Worm (Caenorhabditis elegans): ENCODE data around the gene sbp-1.

Gene sbp-1

DNA sequence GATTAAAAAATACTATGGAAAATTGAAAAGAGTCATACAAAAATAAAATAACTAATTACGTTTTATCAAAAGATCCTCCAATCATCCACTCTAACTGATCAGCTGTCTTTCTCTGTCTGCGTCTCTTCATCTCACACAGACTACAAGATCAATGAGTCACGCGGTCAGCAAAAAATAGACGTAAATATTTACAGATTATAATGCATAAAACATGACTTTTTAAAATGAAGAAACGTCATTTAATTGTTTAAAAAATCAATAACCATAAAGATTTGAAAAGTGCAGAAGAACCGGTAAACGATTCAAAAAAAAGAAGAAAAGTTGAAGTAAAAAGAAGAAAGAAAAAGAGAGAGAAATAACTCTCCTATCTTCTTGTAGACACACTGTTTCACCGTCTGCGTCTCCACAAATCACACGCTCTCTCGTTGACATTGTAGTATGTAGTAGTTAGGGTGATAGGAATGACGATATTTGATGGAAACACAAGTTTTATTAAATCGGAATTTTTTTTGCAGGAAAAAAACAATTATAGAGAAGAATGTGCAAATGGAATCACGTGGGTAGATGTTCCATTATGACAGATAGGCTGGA lies 2.5 kb upstream of the sbp-1 start:
- TF ChIP-seq W03F9.2 (tag; optimal IDR thresholded peaks at IDR 0.05) (peak; percentile 43), dao-5 (tag; optimal IDR thresholded peaks at IDR 0.05) (no peak)

DNA sequence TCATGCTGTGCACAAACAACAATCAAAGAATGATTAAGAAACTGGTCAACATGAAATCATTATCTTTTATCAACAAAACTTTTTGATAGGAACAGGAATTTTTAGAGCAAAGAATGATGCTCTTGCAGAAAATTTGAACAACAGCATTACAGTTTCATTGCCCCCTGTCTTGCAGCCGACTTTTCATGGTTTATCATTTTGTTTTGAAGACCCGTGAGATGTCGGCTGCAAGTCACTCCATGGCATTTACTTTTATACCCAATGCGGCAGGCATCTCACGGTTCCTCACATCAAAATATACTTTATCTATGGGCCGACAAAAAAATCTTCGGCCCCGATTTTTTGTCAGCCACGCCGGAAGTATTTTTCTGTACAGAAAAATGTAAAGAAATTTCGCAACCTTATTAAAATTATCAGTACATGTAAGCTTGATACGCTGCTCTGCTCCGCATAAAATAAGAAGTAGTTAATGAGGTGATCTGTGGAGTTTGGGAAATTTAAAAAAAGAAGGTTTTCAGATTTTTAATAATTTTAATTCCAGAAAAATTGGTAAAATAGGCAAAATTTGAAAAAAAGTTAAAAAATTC lies 1.1 kb upstream of the sbp-1 start:
- TF ChIP-seq him-1 (tag; optimal IDR thresholded peaks at IDR 0.05), result no peak
- TF ChIP-seq W03F9.2 (tag; optimal IDR thresholded peaks at IDR 0.05), result no peak
- no peak for TF ChIP-seq dao-5 (tag; optimal IDR thresholded peaks at IDR 0.05)

DNA sequence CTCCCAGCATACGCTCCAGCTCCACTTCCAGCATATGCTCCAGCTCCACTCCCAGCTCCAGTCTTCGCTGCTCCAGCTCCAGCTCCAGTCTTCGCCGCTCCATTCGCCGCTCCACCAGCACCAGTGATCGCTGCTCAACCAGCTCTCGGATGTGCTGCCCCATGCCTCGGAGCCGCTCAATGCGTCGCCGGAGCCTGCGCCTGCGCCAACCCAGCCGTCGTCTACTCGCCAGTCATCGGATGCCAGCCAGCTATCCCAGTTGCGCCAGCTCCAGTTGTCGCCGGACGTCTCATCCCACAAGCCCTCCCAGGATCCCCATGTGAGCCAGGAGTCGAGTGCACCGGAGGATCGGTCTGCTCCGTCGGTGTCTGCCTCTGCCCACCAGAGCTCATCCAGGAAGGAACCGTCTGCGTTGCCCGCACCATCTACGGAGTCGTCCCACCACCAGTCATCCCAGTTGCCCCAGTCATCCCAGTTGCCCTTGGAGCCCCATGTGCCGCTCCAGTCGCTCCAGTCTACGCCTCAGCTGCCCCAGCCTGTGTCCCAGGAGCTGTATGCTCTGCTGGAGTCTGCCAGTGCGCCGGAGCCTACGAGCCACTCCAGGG lies 14.7 kb downstream of the sbp-1 start:
- TF ChIP-seq him-1 (tag; optimal IDR thresholded peaks at IDR 0.05) (no peak), W03F9.2 (tag; optimal IDR thresholded peaks at IDR 0.05) (no peak), dao-5 (tag; optimal IDR thresholded peaks at IDR 0.05) (no peak)

DNA sequence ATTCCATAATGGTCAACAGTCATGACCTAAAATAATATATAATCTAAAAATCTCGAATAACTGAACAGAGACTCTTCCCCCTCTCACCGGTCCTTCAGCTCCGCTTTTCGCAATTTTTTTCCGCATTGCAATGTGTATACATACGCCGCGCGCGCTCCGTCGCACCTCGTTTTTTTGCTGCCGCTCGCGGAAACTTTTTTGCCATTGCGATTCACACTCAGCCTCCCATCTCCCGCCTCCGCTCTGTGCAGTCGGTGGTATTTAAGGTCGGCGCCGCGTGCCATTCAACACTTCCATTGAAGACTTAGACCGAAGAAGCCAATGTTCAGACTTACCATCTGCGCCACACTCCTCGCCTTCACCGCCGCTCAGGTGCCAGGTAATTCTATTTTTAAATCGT lies 15.5 kb downstream of the sbp-1 start, which contains the start of gene idpc-1:
TSS of gene idpc-1 (plus strand) at position 301 of the 400 bp plus-strand sequence.
- TF ChIP-seq W03F9.2 (tag; optimal IDR thresholded peaks at IDR 0.05), result no peak
- no peak for TF ChIP-seq dao-5 (tag; optimal IDR thresholded peaks at IDR 0.05)
- no peak for TF ChIP-seq him-1 (tag; optimal IDR thresholded peaks at IDR 0.05)

DNA sequence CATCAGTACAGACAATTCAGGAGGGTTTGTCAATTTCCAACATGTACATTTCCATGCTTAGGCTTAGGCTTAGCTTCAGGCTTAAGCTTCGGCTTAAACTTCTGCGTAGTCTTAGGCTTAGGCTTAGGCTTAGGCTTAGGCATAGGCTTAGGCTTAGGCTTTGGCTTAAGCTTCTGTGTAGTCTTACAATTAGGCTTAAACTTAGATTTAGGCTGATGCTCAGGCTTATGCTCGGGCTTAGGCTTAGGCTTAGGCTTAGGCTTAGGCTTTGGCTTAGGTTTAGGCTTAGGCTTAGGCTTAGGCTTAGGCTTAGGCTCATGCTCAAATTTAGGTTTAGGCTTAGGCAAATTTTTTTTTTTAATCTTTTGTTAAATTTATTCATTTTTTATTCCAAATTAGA lies 17.6 kb downstream of the sbp-1 start:
- no peak for TF ChIP-seq W03F9.2 (tag; optimal IDR thresholded peaks at IDR 0.05)
- no peak for TF ChIP-seq him-1 (tag; optimal IDR thresholded peaks at IDR 0.05)
- no peak for TF ChIP-seq dao-5 (tag; optimal IDR thresholded peaks at IDR 0.05)

DNA sequence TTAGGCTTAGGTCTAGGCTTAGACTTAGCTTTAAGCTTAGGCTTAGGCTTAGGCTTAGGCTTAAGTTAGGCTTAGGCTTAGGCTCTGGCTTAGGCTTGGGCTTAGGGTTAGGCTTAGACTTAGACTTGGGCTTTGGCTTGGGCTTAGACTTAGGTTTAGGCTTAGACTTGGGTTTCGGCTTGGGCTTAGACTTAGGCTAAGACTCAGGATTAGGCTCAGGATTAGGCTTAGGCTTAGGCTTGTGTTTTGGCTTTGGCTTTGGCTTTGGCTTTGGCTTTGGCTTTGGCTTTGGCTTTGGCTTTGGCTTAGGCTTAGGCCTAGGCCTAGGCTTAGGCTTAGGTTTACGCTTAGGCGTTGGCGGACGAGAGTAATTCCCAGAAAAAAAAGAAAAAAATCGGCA lies 22.8 kb downstream of the sbp-1 start:
- TF ChIP-seq dao-5 (tag; optimal IDR thresholded peaks at IDR 0.05) (no peak), him-1 (tag; optimal IDR thresholded peaks at IDR 0.05) (no peak), W03F9.2 (tag; optimal IDR thresholded peaks at IDR 0.05) (no peak)

DNA sequence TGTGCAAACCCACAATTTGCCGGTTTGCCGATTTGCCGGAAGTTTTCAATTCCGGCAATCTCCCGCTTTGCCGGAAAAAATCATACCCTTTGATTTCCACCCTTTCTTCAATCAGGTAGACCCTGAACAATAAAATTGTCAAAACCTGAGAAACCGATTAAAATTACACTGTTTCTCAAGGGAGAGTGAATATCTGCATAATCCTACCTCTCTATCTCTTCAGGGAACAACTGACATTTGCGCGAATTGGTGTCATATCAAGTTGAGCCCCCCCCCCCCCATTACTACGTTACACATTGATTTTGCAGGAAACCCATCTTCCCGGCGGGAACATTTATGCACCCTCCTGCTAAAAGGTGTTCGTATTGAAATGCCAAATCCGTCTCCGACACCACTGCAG lies 32.0 kb downstream of the sbp-1 start, which contains the start of gene twk-31:
TSS of gene twk-31 (plus strand) at position 301 of the 400 bp plus-strand sequence.
- TF ChIP-seq him-1 (tag; optimal IDR thresholded peaks at IDR 0.05) (no peak), dao-5 (tag; optimal IDR thresholded peaks at IDR 0.05) (no peak), W03F9.2 (tag; optimal IDR thresholded peaks at IDR 0.05) (no peak)

DNA sequence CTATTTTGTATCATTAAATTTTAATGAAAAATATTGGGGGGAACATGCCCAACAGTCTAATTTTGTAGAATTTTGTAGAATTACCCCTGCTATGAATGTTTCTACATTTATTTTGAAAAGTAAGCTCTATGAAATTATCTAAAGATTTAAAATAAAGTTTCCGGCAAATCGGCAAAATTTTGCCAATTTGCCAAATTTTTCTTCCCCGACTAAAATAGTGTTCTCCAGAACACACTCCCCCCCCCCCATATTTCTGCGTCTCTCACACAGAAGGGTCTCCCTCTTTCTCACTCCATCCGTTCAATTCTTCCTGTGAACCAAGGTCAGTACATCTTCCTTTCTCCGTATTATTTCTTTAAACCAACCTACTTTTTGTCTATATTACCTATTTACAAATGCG lies 37.3 kb downstream of the sbp-1 start, which contains the start of gene Y47D3B.4:
TSS of gene Y47D3B.4 (plus strand) at position 301 of the 400 bp plus-strand sequence.
- TF ChIP-seq him-1 (tag; optimal IDR thresholded peaks at IDR 0.05) (no peak), W03F9.2 (tag; optimal IDR thresholded peaks at IDR 0.05) (no peak), dao-5 (tag; optimal IDR thresholded peaks at IDR 0.05) (no peak)

DNA sequence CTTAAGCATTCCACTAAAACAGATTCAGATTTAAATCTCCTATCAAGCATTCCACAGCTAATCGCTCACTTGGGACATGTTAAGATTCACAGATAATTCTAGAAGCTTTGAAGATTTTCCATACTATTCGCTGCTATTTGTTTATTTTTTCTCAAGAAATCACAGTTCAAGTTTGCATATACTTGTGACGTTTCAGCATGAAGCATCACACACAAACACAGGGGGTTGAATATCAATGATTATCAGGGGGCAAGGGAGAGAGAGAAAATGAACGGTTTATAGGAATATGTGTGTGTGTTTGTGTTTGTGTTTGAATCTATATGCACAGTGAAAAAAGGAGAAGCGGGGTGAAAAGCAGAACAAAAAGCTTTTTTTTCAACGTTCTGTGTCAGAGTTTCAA lies 39.6 kb downstream of the sbp-1 start, which contains the start of gene Y47D3B.12:
TSS of gene Y47D3B.12 (plus strand) at position 301 of the 400 bp plus-strand sequence.
- TF ChIP-seq him-1 (tag; optimal IDR thresholded peaks at IDR 0.05) (no peak), dao-5 (tag; optimal IDR thresholded peaks at IDR 0.05) (no peak), W03F9.2 (tag; optimal IDR thresholded peaks at IDR 0.05) (no peak)

DNA sequence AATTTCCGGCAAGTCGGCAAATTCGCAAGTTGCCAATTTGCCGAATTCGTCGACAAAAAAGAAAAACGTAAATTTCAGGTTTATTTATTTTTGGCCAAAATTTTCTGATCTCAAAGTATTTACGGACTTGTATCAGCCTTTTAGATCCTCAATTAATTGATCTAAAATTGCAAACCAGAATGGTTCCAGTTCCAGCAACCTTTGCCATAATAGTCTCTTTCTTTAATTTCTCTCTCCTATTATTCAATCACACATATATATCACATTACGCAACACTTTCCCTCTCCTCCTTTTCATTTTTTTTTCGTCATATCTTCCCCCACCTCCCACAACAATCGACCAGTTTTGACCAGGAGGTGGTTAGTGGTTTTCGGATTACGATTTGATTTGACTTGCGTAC lies 44.9 kb downstream of the sbp-1 start, which contains the start of gene Y47D3B.3:
TSS of gene Y47D3B.3 (plus strand) at position 301 of the 400 bp plus-strand sequence.
- TF ChIP-seq dao-5 (tag; optimal IDR thresholded peaks at IDR 0.05) (no peak), him-1 (tag; optimal IDR thresholded peaks at IDR 0.05) (no peak), W03F9.2 (tag; optimal IDR thresholded peaks at IDR 0.05) (no peak)

DNA sequence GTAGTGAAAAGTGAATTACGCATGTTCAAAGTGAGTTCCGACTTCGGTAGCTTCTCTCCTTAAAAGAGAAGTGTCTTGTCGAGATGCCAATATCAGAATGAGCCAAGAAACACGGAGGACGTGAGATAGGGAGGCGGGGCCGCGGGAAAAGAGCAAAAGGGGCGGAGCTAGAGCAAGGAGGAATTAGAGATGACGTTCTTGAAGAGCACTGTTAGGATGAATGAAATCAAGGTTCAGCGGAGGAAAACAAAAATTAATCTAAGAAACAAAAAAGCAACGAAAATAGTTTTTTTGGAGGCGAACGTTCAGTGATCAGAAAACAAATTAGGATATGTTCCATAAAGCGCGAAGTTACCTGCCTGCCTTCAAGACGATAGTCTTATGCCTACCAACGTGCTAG lies 49.2 kb downstream of the sbp-1 start, which contains the start of gene nlp-21:
TSS of gene nlp-21 (minus strand) at position 101 of the 400 bp plus-strand sequence.
- TF ChIP-seq dao-5 (tag; optimal IDR thresholded peaks at IDR 0.05) (no peak), him-1 (tag; optimal IDR thresholded peaks at IDR 0.05) (no peak), W03F9.2 (tag; optimal IDR thresholded peaks at IDR 0.05) (no peak)

DNA sequence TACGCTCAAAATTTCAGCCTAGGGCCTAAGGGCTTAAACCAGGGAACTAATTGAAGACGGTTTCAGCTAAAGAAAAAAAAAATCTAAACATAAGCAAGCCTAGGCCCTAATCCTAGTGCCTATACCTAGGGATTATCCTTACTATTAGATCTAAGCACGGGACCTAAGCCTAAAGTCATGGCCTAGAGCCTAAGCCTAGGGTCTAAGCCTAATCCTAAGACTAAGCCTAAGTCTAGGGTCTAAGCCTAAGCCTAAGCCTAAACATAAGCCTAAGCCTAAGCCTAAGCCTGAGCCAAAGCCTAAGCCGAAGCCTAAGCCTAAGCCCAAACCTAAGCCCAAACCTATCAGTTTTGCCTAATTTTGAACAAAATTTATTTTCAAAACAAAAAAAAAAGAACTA lies 49.6 kb downstream of the sbp-1 start:
- TF ChIP-seq W03F9.2 (tag; optimal IDR thresholded peaks at IDR 0.05) (no peak), dao-5 (tag; optimal IDR thresholded peaks at IDR 0.05) (no peak), him-1 (tag; optimal IDR thresholded peaks at IDR 0.05) (no peak)

DNA sequence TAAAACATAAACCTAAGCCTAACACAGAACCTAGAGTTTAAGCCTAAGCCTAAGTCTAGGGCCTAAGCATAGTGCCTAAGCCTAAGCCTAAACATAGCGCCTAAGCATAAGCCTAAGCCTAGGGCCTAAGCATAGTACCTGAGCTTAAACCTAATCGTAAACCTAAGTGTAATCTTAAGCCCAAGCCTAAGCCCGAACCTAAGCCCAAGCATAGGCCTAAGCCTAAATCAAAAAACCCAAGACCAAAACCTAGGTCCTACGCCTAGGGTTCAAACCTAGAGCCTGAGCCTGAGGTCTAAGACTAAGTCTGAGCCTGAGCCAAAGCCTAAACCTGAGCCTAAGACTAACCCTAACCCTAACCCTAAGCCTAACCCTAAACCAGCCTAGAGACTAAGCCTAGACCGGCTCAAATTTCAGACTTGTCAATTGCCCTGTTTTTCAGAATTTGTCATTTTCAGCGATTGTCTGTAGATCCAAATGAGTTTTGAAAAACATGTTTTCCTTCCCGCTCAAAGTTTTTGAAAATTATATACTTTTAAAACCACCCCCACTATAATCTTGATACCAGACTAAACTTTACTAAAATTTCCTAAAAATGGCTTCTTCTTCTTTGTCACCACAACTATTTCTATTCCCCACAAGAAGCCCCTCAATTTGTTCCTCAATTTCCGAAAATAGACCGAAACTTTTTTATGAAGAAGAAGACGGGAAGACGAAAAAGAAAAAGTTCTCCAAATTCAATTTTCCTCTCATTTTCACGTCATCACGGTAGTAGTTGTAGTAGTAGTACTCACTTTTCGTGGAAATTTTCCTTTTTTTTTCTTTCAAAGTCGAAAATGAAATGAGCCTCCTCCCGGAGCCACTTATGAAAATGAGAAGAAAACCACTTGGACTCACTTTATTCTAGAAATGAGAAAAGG lies 50.5 kb downstream of the sbp-1 start:
- TF ChIP-seq him-1 (tag; optimal IDR thresholded peaks at IDR 0.05) (no peak), dao-5 (tag; optimal IDR thresholded peaks at IDR 0.05) (no peak), W03F9.2 (tag; optimal IDR thresholded peaks at IDR 0.05) (no peak)
